Worm (Caenorhabditis elegans) whole organism, mixed stage, embryonic: ENCODE measurements around the gene coq-3.

Experiments
- M03D4.4 ChIP-seq: sonication (generic microtip); optimal IDR thresholded peaks from 2 replicates; lab custom pipeline; 2017; ENCODE audit warnings: mild to moderate bottlenecking, missing genetic modification characterization, missing compliant biosample characterization
- bed-3 ChIP-seq: fragments of 200-800 bp; sonication (Bioruptor generic); optimal IDR thresholded peaks from 3 replicates; lab custom pipeline; 2018; ENCODE audit warnings: mild to moderate bottlenecking, missing genetic modification characterization, moderate library complexity, missing compliant biosample characterization
- ceh-43 ChIP-seq: fragments of 200-800 bp; sonication (Bioruptor generic); optimal IDR thresholded peaks from 2 replicates; lab custom pipeline; 2018; ENCODE audit warnings: mild to moderate bottlenecking, missing genetic modification characterization, moderate library complexity, missing compliant biosample characterization
- ceh-83 ChIP-seq: fragments of 200-800 bp; sonication (Bioruptor generic); optimal IDR thresholded peaks from 2 replicates; lab custom pipeline; 2018; ENCODE audit warnings: mild to moderate bottlenecking, missing genetic modification characterization, missing compliant biosample characterization
- ces-1 ChIP-seq: fragments of 150-350 bp; optimal IDR thresholded peaks from 2 replicates; lab custom pipeline; 2014; ENCODE audit warnings: missing biosample characterization, missing genetic modification reagents, missing genetic modification characterization
- cnd-1 ChIP-seq: fragments of 200-800 bp; sonication (Bioruptor generic); optimal IDR thresholded peaks from 2 replicates; lab custom pipeline; 2018; ENCODE audit warnings: mild to moderate bottlenecking, missing genetic modification characterization, missing compliant biosample characterization
- drap-1 ChIP-seq: fragments of 200-800 bp; sonication (Bioruptor generic); optimal IDR thresholded peaks from 3 replicates; lab custom pipeline; 2018; ENCODE audit warnings: mild to moderate bottlenecking, missing genetic modification characterization, missing compliant biosample characterization
- elt-1 ChIP-seq: sonication (generic microtip); optimal IDR thresholded peaks from 2 replicates; lab custom pipeline; 2017; ENCODE audit warnings: missing genetic modification characterization, mild to moderate bottlenecking, missing compliant biosample characterization, antibody characterized with exemption, moderate library complexity, borderline replicate concordance; ENCODE audit not compliant: insufficient read depth
- flh-1 ChIP-seq: fragments of 200-800 bp; sonication (Bioruptor generic); optimal IDR thresholded peaks from 2 replicates; lab custom pipeline; 2018; ENCODE audit warnings: mild to moderate bottlenecking, missing genetic modification characterization, moderate library complexity, missing compliant biosample characterization
- ham-2 ChIP-seq: fragments of 200-800 bp; sonication (Bioruptor generic); optimal IDR thresholded peaks from 2 replicates; lab custom pipeline; 2018; ENCODE audit warnings: mild to moderate bottlenecking, missing genetic modification characterization, missing compliant biosample characterization
- hlh-1 ChIP-seq: fragments of 150-350 bp; optimal IDR thresholded peaks from 2 replicates; lab custom pipeline; 2014; ENCODE audit warnings: missing biosample characterization, missing genetic modification reagents, missing genetic modification characterization
- lin-13 ChIP-seq: fragments of 150-350 bp; optimal IDR thresholded peaks from 2 replicates; lab custom pipeline; 2014; ENCODE audit warnings: missing biosample characterization, missing genetic modification characterization
- lin-32 ChIP-seq: fragments of 200-800 bp; sonication (Bioruptor generic); optimal IDR thresholded peaks from 2 replicates; lab custom pipeline; 2018; ENCODE audit warnings: mild to moderate bottlenecking, missing genetic modification characterization, missing compliant biosample characterization
- lsy-2 ChIP-seq: fragments of 150-350 bp; optimal IDR thresholded peaks from 2 replicates; lab custom pipeline; 2014; ENCODE audit warnings: missing biosample characterization, missing genetic modification characterization
- mab-5 ChIP-seq: fragments of 150-350 bp; optimal IDR thresholded peaks from 2 replicates; lab custom pipeline; 2014; ENCODE audit warnings: missing biosample characterization, missing genetic modification characterization
- mep-1 ChIP-seq: fragments of 150-350 bp; optimal IDR thresholded peaks from 2 replicates; lab custom pipeline; 2017; ENCODE audit warnings: missing biosample characterization, missing genetic modification reagents, missing genetic modification characterization, inconsistent platforms
- mls-2 ChIP-seq: sonication (generic microtip); optimal IDR thresholded peaks from 2 replicates; lab custom pipeline; 2016; ENCODE audit warnings: mild to moderate bottlenecking, missing genetic modification characterization, moderate library complexity, missing compliant biosample characterization
- nhr-12 ChIP-seq: fragments of 150-350 bp; optimal IDR thresholded peaks from 2 replicates; lab custom pipeline; 2014; ENCODE audit warnings: missing biosample characterization, missing genetic modification characterization
- nhr-2 ChIP-seq: fragments of 150-350 bp; optimal IDR thresholded peaks from 2 replicates; lab custom pipeline; 2014; ENCODE audit warnings: missing biosample characterization, missing genetic modification characterization
- nhr-237 ChIP-seq: fragments of 150-350 bp; optimal IDR thresholded peaks from 2 replicates; lab custom pipeline; 2014; ENCODE audit warnings: missing biosample characterization, missing genetic modification characterization
- nhr-28 ChIP-seq: fragments of 150-350 bp; optimal IDR thresholded peaks from 2 replicates; lab custom pipeline; 2014; ENCODE audit warnings: missing biosample characterization, missing genetic modification characterization
- nhr-76 ChIP-seq: sonication (generic microtip); optimal IDR thresholded peaks from 2 replicates; lab custom pipeline; 2017; ENCODE audit warnings: missing biosample characterization, missing genetic modification characterization
- pha-4 ChIP-seq: fragments of 150-350 bp; optimal IDR thresholded peaks from 2 replicates; lab custom pipeline; 2018; ENCODE audit warnings: missing biosample characterization, missing genetic modification reagents, missing genetic modification characterization
- sem-2 ChIP-seq: fragments of 200-800 bp; sonication (Bioruptor generic); optimal IDR thresholded peaks from 2 replicates; lab custom pipeline; 2018; ENCODE audit warnings: mild to moderate bottlenecking, missing genetic modification characterization, missing compliant biosample characterization
- snpc-4 ChIP-seq: fragments of 150-350 bp; optimal IDR thresholded peaks from 2 replicates; lab custom pipeline; 2014; ENCODE audit warnings: missing biosample characterization, missing genetic modification characterization
- sptf-1 ChIP-seq: sonication (generic microtip); optimal IDR thresholded peaks from 2 replicates; lab custom pipeline; 2017; ENCODE audit warnings: mild to moderate bottlenecking, missing genetic modification characterization, moderate library complexity, missing compliant biosample characterization
- tbx-8 ChIP-seq: fragments of 200-800 bp; sonication (Bioruptor generic); optimal IDR thresholded peaks from 2 replicates; lab custom pipeline; 2018; ENCODE audit warnings: mild to moderate bottlenecking, missing genetic modification characterization, moderate library complexity, missing compliant biosample characterization
- unc-120 ChIP-seq: sonication (generic microtip); optimal IDR thresholded peaks from 2 replicates; lab custom pipeline; 2017; ENCODE audit warnings: missing genetic modification characterization, missing compliant biosample characterization; ENCODE audit not compliant: poor library complexity, severe bottlenecking
- unc-39 ChIP-seq: fragments of 150-350 bp; optimal IDR thresholded peaks from 2 replicates; lab custom pipeline; 2014; ENCODE audit warnings: missing biosample characterization, missing genetic modification characterization
- unc-62 ChIP-seq: fragments of 150-350 bp; optimal IDR thresholded peaks from 2 replicates; lab custom pipeline; 2014; ENCODE audit warnings: missing biosample characterization, missing genetic modification reagents, missing genetic modification characterization
- zip-8 ChIP-seq: fragments of 150-350 bp; optimal IDR thresholded peaks from 2 replicates; lab custom pipeline; 2014; ENCODE audit warnings: missing biosample characterization, missing genetic modification characterization
- ztf-11 ChIP-seq: fragments of 150-350 bp; optimal IDR thresholded peaks from 2 replicates; lab custom pipeline; 2014; ENCODE audit warnings: missing biosample characterization, missing genetic modification characterization

coq-3 gene

DNA sequence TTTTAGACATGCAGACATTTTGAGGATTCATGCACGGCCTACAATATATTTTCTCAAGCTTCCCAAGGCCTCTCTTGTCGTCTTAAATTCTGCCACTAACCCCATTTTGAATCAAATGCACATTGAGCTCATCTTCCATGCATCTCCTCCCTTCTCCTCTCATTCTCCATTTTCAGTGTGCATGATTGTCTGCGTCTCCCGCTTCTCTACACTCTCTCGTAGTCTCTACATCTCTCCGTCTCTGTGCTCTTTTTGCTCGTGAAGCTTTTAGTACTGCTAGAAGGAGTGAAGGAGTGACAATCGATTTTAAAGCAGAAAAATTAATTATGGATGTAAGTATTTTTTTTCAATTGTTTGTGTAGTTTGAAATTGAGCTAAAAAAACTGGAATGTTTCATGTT is 40.8 kb upstream of the coq-3 start, which contains the start of gene Y57G11C.22:
Y57G11C.22 (plus strand) TSS at position 327 of the 400 bp plus-strand sequence.
- TF ChIP-seq nhr-2 (no peak), ces-1 (GFP tag; lab: Kevin White, UChicago) (peak; percentile 79), unc-120 (tag; lab: Kevin White, UChicago) (peak; percentile 76), bed-3 (GFP tag; lab: Kevin White, UChicago) (no peak)

DNA sequence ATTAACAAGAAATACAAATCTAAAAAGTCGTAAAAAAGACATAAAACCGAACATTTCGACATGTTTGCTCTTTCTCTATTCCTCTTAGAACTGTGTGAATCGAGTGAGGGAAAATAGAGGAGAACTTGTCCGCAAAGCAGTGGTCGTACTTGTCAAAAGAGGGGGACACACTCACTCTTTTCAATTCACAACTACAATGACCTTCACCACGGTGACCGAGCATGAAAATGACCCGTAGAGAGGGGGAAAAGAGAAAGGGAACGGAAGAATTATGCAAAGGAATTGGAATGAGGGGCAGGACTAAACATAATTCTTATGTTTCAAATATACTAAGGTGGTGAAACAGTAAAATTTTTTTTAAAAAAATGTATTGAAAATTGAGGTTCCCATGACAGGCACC is 37.4 kb upstream of the coq-3 start:
- TF ChIP-seq cnd-1, result no peak
- TF ChIP-seq sptf-1 (tag; lab: Kevin White, UChicago), result peak; percentile 15
- no peak for TF ChIP-seq unc-62 (GFP tag; lab: Kevin White, UChicago)

DNA sequence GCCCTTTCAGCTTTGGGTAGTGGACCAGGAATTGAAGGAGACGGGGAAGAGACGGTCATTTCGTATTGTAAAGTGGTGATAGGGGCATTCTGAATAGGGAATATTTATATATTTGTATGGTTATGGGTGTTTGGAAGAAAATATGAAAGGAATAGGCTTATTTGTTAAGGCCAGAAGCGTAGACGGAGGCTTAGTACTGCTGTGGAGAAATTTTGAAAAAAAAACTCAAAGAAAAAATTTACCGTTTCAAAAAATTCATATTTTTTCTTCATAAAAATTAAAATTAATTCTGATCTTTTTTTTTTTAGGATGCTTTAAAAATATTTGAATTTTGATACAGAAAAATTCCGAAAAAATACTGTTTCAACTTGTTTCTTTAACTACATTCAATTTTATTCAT is 32.9 kb upstream of the coq-3 start, which contains the start of gene hhat-2:
hhat-2 (minus strand) TSS at position 101 of the 400 bp plus-strand sequence.
- TF ChIP-seq ceh-83 (no peak), nhr-237 (tag; lab: Kevin White, UChicago) (no peak), lin-32 (GFP tag; lab: Kevin White, UChicago) (no peak), nhr-2 (no peak), tbx-8 (GFP tag; lab: Kevin White, UChicago) (no peak), sem-2 (GFP tag; lab: Kevin White, UChicago) (no peak), snpc-4 (tag; lab: Kevin White, UChicago) (no peak), unc-120 (tag; lab: Kevin White, UChicago) (no peak)

DNA sequence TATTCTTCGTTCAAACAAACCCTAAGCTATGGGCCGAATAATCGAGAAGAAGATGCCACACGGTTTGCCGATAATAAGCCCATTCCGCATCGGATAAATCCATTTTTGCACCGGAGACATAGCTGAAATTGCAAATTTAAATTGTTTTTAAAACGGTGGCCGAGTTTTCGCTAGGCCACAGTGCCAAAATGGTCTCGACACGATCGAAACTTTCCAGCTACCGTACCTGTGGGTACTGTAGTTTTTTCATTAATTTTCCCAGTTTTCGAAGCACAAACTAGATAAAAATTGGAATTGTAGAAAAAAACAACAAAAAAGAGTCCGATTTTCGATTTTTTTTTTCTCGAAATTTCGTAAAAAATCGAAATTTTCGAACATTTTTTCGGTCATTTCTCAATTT is 32.1 kb upstream of the coq-3 start:
- TF ChIP-seq nhr-12 (tag; lab: Kevin White, UChicago), result no peak
- no peak for TF ChIP-seq mep-1 (tag; lab: Kevin White, UChicago)
- no peak for TF ChIP-seq nhr-28 (tag; lab: Kevin White, UChicago)
- no peak for TF ChIP-seq unc-62 (GFP tag; lab: Kevin White, UChicago)
- no peak for TF ChIP-seq elt-1 (tag; lab: Kevin White, UChicago)
- no peak for TF ChIP-seq lin-13 (tag; lab: Kevin White, UChicago)
- TF ChIP-seq drap-1, result no peak
- no peak for TF ChIP-seq nhr-2
- no peak for TF ChIP-seq unc-120 (tag; lab: Kevin White, UChicago)
- no peak for TF ChIP-seq ceh-83
- TF ChIP-seq mls-2 (tag; lab: Kevin White, UChicago), result no peak
- TF ChIP-seq flh-1 (GFP tag; lab: Kevin White, UChicago), result no peak
- no peak for TF ChIP-seq zip-8 (tag; lab: Kevin White, UChicago)
- TF ChIP-seq ces-1 (GFP tag; lab: Kevin White, UChicago), result no peak
- TF ChIP-seq bed-3 (GFP tag; lab: Kevin White, UChicago), result no peak
- no peak for TF ChIP-seq M03D4.4 (tag; lab: Kevin White, UChicago)

DNA sequence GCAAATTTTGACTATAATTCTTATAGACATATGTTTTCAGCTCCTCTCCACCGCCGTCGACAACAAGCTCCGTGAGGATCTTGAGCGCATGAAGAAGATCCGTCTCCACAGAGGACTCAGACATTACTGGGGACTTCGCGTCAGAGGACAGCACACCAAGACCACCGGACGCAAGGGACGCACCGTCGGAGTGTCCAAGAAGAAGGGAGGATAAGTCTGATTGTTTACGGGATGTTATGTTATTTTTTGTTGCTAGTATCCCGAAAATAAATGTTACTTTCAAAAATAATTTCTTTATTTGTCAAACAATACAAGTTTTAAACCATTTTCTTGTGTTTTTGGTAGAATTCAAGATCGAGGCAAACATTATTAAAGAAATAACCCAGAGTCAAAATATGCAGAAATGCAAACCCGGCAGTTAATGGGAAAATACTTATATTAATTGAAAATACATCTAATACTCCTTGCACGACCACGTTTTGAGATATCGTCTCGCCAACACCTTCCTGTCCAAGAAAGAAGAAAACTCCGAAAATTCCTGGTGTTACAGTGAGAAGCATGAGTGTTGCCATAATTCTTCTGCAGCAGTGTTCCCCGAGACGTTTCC is 30.1 kb upstream of the coq-3 start:
- TF ChIP-seq hlh-1 (tag; lab: Kevin White, UChicago) (no peak), mls-2 (tag; lab: Kevin White, UChicago) (no peak), nhr-237 (tag; lab: Kevin White, UChicago) (no peak), ceh-83 (no peak), unc-120 (tag; lab: Kevin White, UChicago) (no peak), zip-8 (tag; lab: Kevin White, UChicago) (no peak), drap-1 (no peak), M03D4.4 (tag; lab: Kevin White, UChicago) (no peak), lsy-2 (tag; lab: Kevin White, UChicago) (no peak), cnd-1 (no peak), unc-62 (GFP tag; lab: Kevin White, UChicago) (no peak), mab-5 (tag; lab: Kevin White, UChicago) (no peak), ceh-43 (GFP tag; lab: Kevin White, UChicago) (no peak), pha-4 (tag; lab: Kevin White, UChicago) (no peak), nhr-76 (no peak), ztf-11 (tag; lab: Kevin White, UChicago) (no peak), ces-1 (GFP tag; lab: Kevin White, UChicago) (no peak), unc-39 (tag; lab: Kevin White, UChicago) (no peak), bed-3 (GFP tag; lab: Kevin White, UChicago) (no peak), ham-2 (GFP tag; lab: Kevin White, UChicago) (no peak)
